Worm (Caenorhabditis elegans) whole organism, young adult: ENCODE results near the gene C07B5.8.

Experiments
- C17E4.6 ChIP-seq: fragments of 200-800 bp; sonication (Bioruptor generic); IDR thresholded peaks from 2 replicates; pipeline ENCODE4 v1.3.6; 2022; ENCODE audit warnings: missing genetic modification reagents, missing genetic modification characterization, missing compliant biosample characterization
- F37B4.10 ChIP-seq: fragments of 200-800 bp; sonication (Bioruptor generic); IDR thresholded peaks from 2 replicates; pipeline ENCODE4 v1.3.6; 2022; ENCODE audit warnings: missing genetic modification characterization, missing compliant biosample characterization
- Y79H2A.3 ChIP-seq: fragments of 200-800 bp; sonication (Bioruptor generic); conservative IDR thresholded peaks from 2 replicates; pipeline ENCODE4 v1.3.6; 2022; ENCODE audit warnings: missing genetic modification reagents, missing genetic modification characterization, missing compliant biosample characterization
- Y95B8A.8 ChIP-seq: fragments of 200-800 bp; sonication (Bioruptor generic); IDR thresholded peaks from 2 replicates; pipeline ENCODE4 v1.3.6; 2022; ENCODE audit warnings: missing genetic modification reagents, missing genetic modification characterization, missing compliant biosample characterization
- aptf-3 ChIP-seq: fragments of 200-800 bp; sonication (Bioruptor generic); IDR thresholded peaks from 2 replicates; pipeline ENCODE4 v1.3.6; 2022; ENCODE audit warnings: missing genetic modification characterization, missing compliant biosample characterization
- ceh-100 ChIP-seq: fragments of 200-800 bp; sonication (Bioruptor generic); IDR thresholded peaks from 2 replicates; pipeline ENCODE4 v1.3.6; 2022; ENCODE audit warnings: missing genetic modification reagents, missing genetic modification characterization, missing compliant biosample characterization
- dpl-1 ChIP-seq: fragments of 150-350 bp; optimal IDR thresholded peaks from 2 replicates; lab custom pipeline; 2014; ENCODE audit warnings: missing biosample characterization, missing genetic modification reagents, missing genetic modification characterization
- efl-1 ChIP-seq: fragments of 150-350 bp; optimal IDR thresholded peaks from 2 replicates; lab custom pipeline; 2014; ENCODE audit warnings: missing biosample characterization, missing genetic modification reagents, missing genetic modification characterization
- ekl-4 ChIP-seq: fragments of 200-800 bp; sonication (Bioruptor generic); IDR thresholded peaks from 2 replicates; pipeline ENCODE4 v1.3.6; 2022; ENCODE audit warnings: missing genetic modification reagents, missing genetic modification characterization, missing compliant biosample characterization
- let-607 ChIP-seq, 2 experiments: fragments of 200-800 bp in 1 of 2; sonication (Bioruptor generic) in 1 of 2; sonication (generic microtip) in 1 of 2; optimal IDR thresholded peaks; 2 replicates each; lab custom pipeline; 2016 to 2018; ENCODE audit warnings: mild to moderate bottlenecking in 2 of 2, missing compliant biosample characterization in 2 of 2, missing genetic modification characterization in 2 of 2, moderate library complexity in 2 of 2, missing genotype in 1 of 2
- repo-1 ChIP-seq: sonication (generic microtip); optimal IDR thresholded peaks from 2 replicates; lab custom pipeline; 2017; ENCODE audit warnings: mild to moderate bottlenecking, missing genetic modification characterization, missing compliant biosample characterization
- unc-130 ChIP-seq: sonication (generic microtip); optimal IDR thresholded peaks from 2 replicates; lab custom pipeline; 2016; ENCODE audit warnings: missing genetic modification reagents, missing genetic modification characterization, missing compliant biosample characterization

DNA sequence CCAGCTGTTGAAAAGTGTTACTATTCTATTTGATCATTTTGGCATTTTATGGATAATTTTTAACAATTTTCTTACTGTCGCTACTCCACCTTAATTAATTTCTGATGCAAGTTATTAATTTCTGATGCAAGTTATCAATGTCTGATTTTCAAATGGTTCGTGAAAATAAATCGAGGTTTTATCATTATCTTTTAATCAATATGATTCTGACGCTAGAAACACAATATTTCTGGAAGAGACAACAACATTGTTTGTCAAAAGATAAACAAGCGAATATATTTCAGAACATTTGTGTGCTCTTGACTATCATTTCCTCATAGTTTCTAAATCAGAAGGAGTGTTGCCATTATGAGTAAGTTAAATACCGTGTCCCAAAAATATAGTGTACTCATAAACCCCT lies 29.9 kb upstream of the C07B5.8 start, which contains the start of gene F49E2.2:
- no peak for TF ChIP-seq Y79H2A.3 (GFP tag; lab: Robert Waterston, UW)
- no peak for TF ChIP-seq repo-1 (tag; lab: Kevin White, UChicago)
- no peak for TF ChIP-seq dpl-1
- no peak for TF ChIP-seq aptf-3 (GFP tag; lab: Robert Waterston, UW)
- no peak for TF ChIP-seq F37B4.10 (GFP tag; lab: Robert Waterston, UW)
- TF ChIP-seq let-607 (tag; optimal IDR thresholded peaks at IDR 0.05; lab: Kevin White, UChicago), result no peak
- TF ChIP-seq unc-130, result no peak
- TF ChIP-seq ceh-100 (GFP tag; lab: Robert Waterston, UW), result no peak
- no peak for TF ChIP-seq ekl-4
- TF ChIP-seq efl-1, result no peak
- TF ChIP-seq Y95B8A.8, result no peak
- no peak for TF ChIP-seq C17E4.6
